Fruit fly (Drosophila melanogaster) whole organism, embryonic: ENCODE measurements around the gene nuf.

Experiments
- Asciz ChIP-seq: fragments of 200-800 bp; sonication (Bioruptor generic); optimal IDR thresholded peaks from 2 replicates; lab custom pipeline; 2017; ENCODE audit warnings: missing biosample characterization, mild to moderate bottlenecking, missing genetic modification characterization, missing genetic modification reagents
- CG10209 ChIP-seq: fragments of 200-800 bp; sonication (Bioruptor generic); optimal IDR thresholded peaks from 3 replicates; lab custom pipeline; 2017; ENCODE audit warnings: missing biosample characterization, mild to moderate bottlenecking, missing genetic modification characterization, missing genetic modification reagents
- CG10543 ChIP-seq: fragments of 200-800 bp; sonication (Bioruptor generic); optimal IDR thresholded peaks from 3 replicates; lab custom pipeline; 2017; ENCODE audit warnings: missing biosample characterization, mild to moderate bottlenecking, missing genetic modification characterization, moderate library complexity
- CG10979 ChIP-seq: fragments of 200-800 bp; sonication (Bioruptor generic); optimal IDR thresholded peaks from 2 replicates; lab custom pipeline; 2018; ENCODE audit warnings: missing biosample characterization, mild to moderate bottlenecking, missing genetic modification characterization, moderate library complexity
- CG12104 ChIP-seq: fragments of 200-800 bp; sonication (Bioruptor generic); optimal IDR thresholded peaks from 3 replicates; lab custom pipeline; 2016; ENCODE audit warnings: missing biosample characterization, missing genetic modification characterization
- CG12219 ChIP-seq: fragments of 200-800 bp; sonication (Bioruptor generic); optimal IDR thresholded peaks from 3 replicates; lab custom pipeline; 2018; ENCODE audit warnings: missing biosample characterization, mild to moderate bottlenecking, missing genetic modification characterization
- CG12391 ChIP-seq: fragments of 200-800 bp; sonication (Bioruptor generic); optimal IDR thresholded peaks from 3 replicates; lab custom pipeline; 2018; ENCODE audit warnings: missing biosample characterization, mild to moderate bottlenecking, missing genetic modification characterization, moderate library complexity
- CG13296 ChIP-seq: fragments of 200-800 bp; sonication (Bioruptor generic); optimal IDR thresholded peaks from 3 replicates; lab custom pipeline; 2018; ENCODE audit warnings: missing biosample characterization, mild to moderate bottlenecking, missing genetic modification characterization
- CG14014 ChIP-seq: fragments of 200-800 bp; sonication (Bioruptor generic); IDR thresholded peaks from 2 replicates; pipeline ENCODE4 v1.3.6; 2022; ENCODE audit warnings: missing biosample characterization, missing genetic modification characterization
- CG15073 ChIP-seq: fragments of 200-800 bp; sonication (Bioruptor generic); optimal IDR thresholded peaks from 2 replicates; lab custom pipeline; 2016; ENCODE audit warnings: missing biosample characterization, missing genetic modification characterization
- CG1602 ChIP-seq: fragments of 200-800 bp; sonication (Bioruptor generic); optimal IDR thresholded peaks from 3 replicates; lab custom pipeline; 2016; ENCODE audit warnings: missing biosample characterization, missing genetic modification characterization
- CG17328 ChIP-seq: fragments of 200-800 bp; sonication (Bioruptor generic); IDR thresholded peaks from 2 replicates; pipeline ENCODE4 v1.3.6; 2022; ENCODE audit warnings: missing biosample characterization, missing genetic modification characterization
- CG17568 ChIP-seq: fragments of 200-800 bp; sonication (Bioruptor generic); optimal IDR thresholded peaks from 2 replicates; lab custom pipeline; 2018; ENCODE audit warnings: missing biosample characterization, mild to moderate bottlenecking, missing genetic modification characterization, moderate library complexity
- CG2120 ChIP-seq: fragments of 200-800 bp; sonication (Bioruptor generic); optimal IDR thresholded peaks from 3 replicates; lab custom pipeline; 2016; ENCODE audit warnings: missing biosample characterization, missing genetic modification characterization
- CG3407 ChIP-seq: fragments of 200-800 bp; sonication (Bioruptor generic); optimal IDR thresholded peaks from 2 replicates; lab custom pipeline; 2018; ENCODE audit warnings: missing biosample characterization, mild to moderate bottlenecking, missing genetic modification characterization
- CG34376 ChIP-seq: fragments of 200-800 bp; sonication (Bioruptor generic); optimal IDR thresholded peaks from 2 replicates; lab custom pipeline; 2018; ENCODE audit warnings: missing biosample characterization, mild to moderate bottlenecking, missing genetic modification characterization
- CG4730 ChIP-seq: fragments of 200-800 bp; sonication (Bioruptor generic); IDR thresholded peaks from 2 replicates; pipeline ENCODE4 v1.3.6; 2022; ENCODE audit warnings: missing biosample characterization, missing genetic modification characterization
- CG7839 ChIP-seq: fragments of 200-800 bp; sonication (Bioruptor generic); optimal IDR thresholded peaks from 3 replicates; lab custom pipeline; 2018; ENCODE audit warnings: missing biosample characterization, mild to moderate bottlenecking, missing genetic modification characterization, moderate library complexity
- CG8388 ChIP-seq: fragments of 200-800 bp; sonication (Bioruptor generic); optimal IDR thresholded peaks from 2 replicates; lab custom pipeline; 2019; ENCODE audit warnings: missing biosample characterization, mild to moderate bottlenecking, missing genetic modification characterization, moderate library complexity
- CrebB ChIP-seq: fragments of 200-800 bp; sonication (Bioruptor generic); optimal IDR thresholded peaks from 3 replicates; lab custom pipeline; 2018; ENCODE audit warnings: missing biosample characterization, mild to moderate bottlenecking, missing genetic modification characterization
- Doc2 ChIP-seq: fragments of 200-800 bp; sonication (Bioruptor generic); IDR thresholded peaks from 2 replicates; pipeline ENCODE4 v1.3.6; 2022; ENCODE audit warnings: missing biosample characterization, missing genetic modification characterization
- Doc3 ChIP-seq: fragments of 200-800 bp; sonication (Bioruptor generic); IDR thresholded peaks from 3 replicates; pipeline ENCODE4 v1.3.6; 2022; ENCODE audit warnings: missing biosample characterization, missing genetic modification characterization; ENCODE audit not compliant: partially characterized antibody
- E2f1 ChIP-seq: fragments of 200-800 bp; sonication (Bioruptor generic); IDR thresholded peaks from 2 replicates; pipeline ENCODE4 v1.3.6; 2022; ENCODE audit warnings: missing biosample characterization, missing genetic modification characterization
- ERR ChIP-seq: fragments of 200-800 bp; sonication (Bioruptor generic); optimal IDR thresholded peaks from 2 replicates; lab custom pipeline; 2016; ENCODE audit warnings: missing biosample characterization, missing genetic modification characterization
- Ets65A ChIP-seq: fragments of 200-800 bp; sonication (Bioruptor generic); peaks from one replicate; lab custom pipeline; 2016; ENCODE audit warnings: missing biosample characterization, missing genetic modification characterization
- Hand ChIP-seq: fragments of 200-800 bp; sonication (Bioruptor generic); optimal IDR thresholded peaks from 2 replicates; lab custom pipeline; 2017; ENCODE audit warnings: mild to moderate bottlenecking, missing biosample characterization, missing genetic modification reagents, missing genetic modification characterization
- Hmx ChIP-seq: fragments of 200-800 bp; sonication (Bioruptor generic); optimal IDR thresholded peaks from 2 replicates; lab custom pipeline; 2016; ENCODE audit warnings: missing biosample characterization, missing genetic modification characterization
- Meics ChIP-seq: fragments of 200-800 bp; sonication (Bioruptor generic); optimal IDR thresholded peaks from 2 replicates; lab custom pipeline; 2017; ENCODE audit warnings: missing biosample characterization, mild to moderate bottlenecking, missing genetic modification characterization
- Nf-YA ChIP-seq: fragments of 200-800 bp; sonication (Bioruptor generic); IDR thresholded peaks from 2 replicates; pipeline ENCODE4 v1.3.6; 2022; ENCODE audit warnings: missing biosample characterization, missing genetic modification characterization
- Nf-YC ChIP-seq: fragments of 200-800 bp; optimal IDR thresholded peaks from 3 replicates; lab custom pipeline; 2019; ENCODE audit warnings: missing biosample characterization, mild to moderate bottlenecking, missing genetic modification characterization, moderate library complexity
- Ptx1 ChIP-seq: fragments of 200-800 bp; sonication (Bioruptor generic); IDR thresholded peaks from 2 replicates; pipeline ENCODE4 v1.3.6; 2022; ENCODE audit warnings: missing biosample characterization, missing genetic modification characterization
- Usf ChIP-seq: fragments of 200-800 bp; sonication (Bioruptor generic); optimal IDR thresholded peaks from 2 replicates; lab custom pipeline; 2017; ENCODE audit warnings: missing genotype, missing biosample characterization, missing genetic modification characterization
- abd-A ChIP-seq: fragments of 200-800 bp; sonication (Bioruptor generic); optimal IDR thresholded peaks from 3 replicates; lab custom pipeline; 2019; ENCODE audit warnings: missing biosample characterization, mild to moderate bottlenecking, missing genetic modification characterization, moderate library complexity
- bcd ChIP-seq: fragments of 200-800 bp; sonication (Bioruptor generic); optimal IDR thresholded peaks from 2 replicates; lab custom pipeline; 2017; ENCODE audit warnings: missing biosample characterization, mild to moderate bottlenecking, missing genetic modification characterization
- chinmo ChIP-seq: fragments of 200-800 bp; sonication (Bioruptor generic); IDR thresholded peaks from 4 replicates; pipeline ENCODE4 v1.3.6; 2022; ENCODE audit warnings: missing biosample characterization, missing genetic modification characterization; ENCODE audit not compliant: partially characterized antibody
- dm ChIP-seq: fragments of 200-800 bp; sonication (Bioruptor generic); optimal IDR thresholded peaks from 3 replicates; lab custom pipeline; 2016; ENCODE audit warnings: missing biosample characterization, missing genetic modification characterization
- esg ChIP-seq: fragments of 200-800 bp; sonication (Bioruptor generic); conservative IDR thresholded peaks from 2 replicates; pipeline ENCODE4 v1.3.6; 2022; ENCODE audit warnings: missing biosample characterization, missing genetic modification characterization
- eyg ChIP-seq: fragments of 200-800 bp; sonication (Bioruptor generic); optimal IDR thresholded peaks from 3 replicates; lab custom pipeline; 2016; ENCODE audit warnings: missing biosample characterization, missing genetic modification characterization
- gem ChIP-seq: fragments of 200-800 bp; sonication (Bioruptor generic); optimal IDR thresholded peaks from 2 replicates; lab custom pipeline; 2019; ENCODE audit warnings: missing biosample characterization, mild to moderate bottlenecking, missing genetic modification characterization, moderate library complexity
- gfzf ChIP-seq: fragments of 200-800 bp; sonication (Bioruptor generic); optimal IDR thresholded peaks from 2 replicates; lab custom pipeline; 2016; ENCODE audit warnings: missing biosample characterization, mild to moderate bottlenecking, missing genetic modification characterization, moderate library complexity
- grau ChIP-seq: fragments of 200-800 bp; optimal IDR thresholded peaks from 3 replicates; lab custom pipeline; 2019; ENCODE audit warnings: missing biosample characterization, mild to moderate bottlenecking, missing genetic modification characterization, moderate library complexity
- gsb ChIP-seq: fragments of 200-800 bp; sonication (Bioruptor generic); IDR thresholded peaks from 2 replicates; pipeline ENCODE4 v1.3.6; 2022; ENCODE audit warnings: missing biosample characterization, missing genetic modification characterization
- hb ChIP-seq: fragments of 200-800 bp; sonication (Bioruptor generic); IDR thresholded peaks from 3 replicates; pipeline ENCODE4 v1.3.6; 2022; ENCODE audit warnings: missing biosample characterization, missing genetic modification characterization; ENCODE audit not compliant: partially characterized antibody
- ken ChIP-seq: fragments of 200-800 bp; sonication (Bioruptor generic); IDR thresholded peaks from 3 replicates; pipeline ENCODE4 v1.3.6; 2022; ENCODE audit warnings: missing biosample characterization, missing genetic modification characterization
- lilli ChIP-seq: fragments of 200-800 bp; sonication (Bioruptor generic); optimal IDR thresholded peaks from 3 replicates; lab custom pipeline; 2016; ENCODE audit warnings: missing biosample characterization, missing genetic modification characterization
- mirr ChIP-seq: fragments of 200-800 bp; sonication (Bioruptor generic); optimal IDR thresholded peaks from 3 replicates; lab custom pipeline; 2018; ENCODE audit warnings: missing biosample characterization, mild to moderate bottlenecking, missing genetic modification characterization
- nmo ChIP-seq: fragments of 200-800 bp; sonication (Bioruptor generic); optimal IDR thresholded peaks from 2 replicates; lab custom pipeline; 2018; ENCODE audit warnings: missing biosample characterization, mild to moderate bottlenecking, missing genetic modification characterization, moderate library complexity
- psq ChIP-seq: fragments of 200-800 bp; sonication (Bioruptor generic); optimal IDR thresholded peaks from 2 replicates; lab custom pipeline; 2017; ENCODE audit warnings: missing biosample characterization, missing genetic modification characterization
- sc ChIP-seq, 3 experiments: fragments of >200 bp in 2 of 3; fragments of 200-800 bp in 1 of 3; sonication (Bioruptor generic) in 1 of 3; optimal IDR thresholded peaks; 2 replicates in 2 of 3; 3 replicates in 1 of 3; lab custom pipeline; 2017; ENCODE audit warnings: mild to moderate bottlenecking in 1 of 3, missing biosample characterization in 1 of 3, missing genetic modification characterization in 1 of 3, missing genetic modification reagents in 1 of 3
- sens-2 ChIP-seq: fragments of 200-800 bp; sonication (Bioruptor generic); IDR thresholded peaks from 2 replicates; pipeline ENCODE4 v1.3.6; 2022; ENCODE audit warnings: missing biosample characterization, missing genetic modification characterization
- sna ChIP-seq: fragments of 200-800 bp; sonication (Bioruptor generic); IDR thresholded peaks from 2 replicates; pipeline ENCODE4 v1.3.6; 2022; ENCODE audit warnings: missing biosample characterization, missing genetic modification characterization; ENCODE audit not compliant: partially characterized antibody

nuf gene

DNA sequence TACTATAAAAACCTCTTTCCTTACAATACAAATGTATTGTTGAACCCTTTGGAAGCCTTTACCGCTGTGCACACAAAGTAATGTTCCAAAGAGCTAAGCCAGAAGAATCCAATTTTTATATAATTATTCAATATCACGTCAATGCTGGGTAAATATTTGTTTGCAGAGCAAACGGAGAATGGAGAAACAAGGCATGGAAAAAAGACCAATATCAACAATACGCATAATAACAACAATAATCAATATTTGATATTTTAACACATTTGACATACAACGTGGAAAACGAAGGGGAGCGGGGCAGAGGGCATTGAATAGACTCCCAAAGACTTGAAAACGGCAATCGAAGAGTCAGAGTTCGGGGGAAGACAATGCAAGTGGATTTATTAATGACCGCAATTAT is 16.5 kb upstream of the nuf start (continued):
- no peak for TF ChIP-seq CG13296
- TF ChIP-seq abd-A = no peak
- no peak for TF ChIP-seq CG1602 (GFP tag; lab: Kevin White, UChicago)
- TF ChIP-seq Ets65A (GFP tag; lab: Kevin White, UChicago) = no peak
- peak; percentile 90 for TF ChIP-seq CG17568
- peak; percentile 5 for TF ChIP-seq nmo (GFP tag; lab: Kevin White, UChicago)
- peak; percentile 53 for TF ChIP-seq CG12391
- no peak for TF ChIP-seq Hmx
- peak; percentile 89 for TF ChIP-seq CG12219 (GFP tag; lab: Kevin White, UChicago)
- TF ChIP-seq mirr = peak; percentile 11
- TF ChIP-seq CrebB (tag; lab: Kevin White, UChicago) = peak; percentile 87
- TF ChIP-seq dm (GFP tag; lab: Kevin White, UChicago) = no peak
- TF ChIP-seq psq (GFP tag; lab: Kevin White, UChicago) = peak; percentile 37
- TF ChIP-seq ERR = no peak
- no peak for TF ChIP-seq esg (GFP tag; lab: Robert Waterston, UW)
- TF ChIP-seq Usf = no peak
- peak; percentile 67 for TF ChIP-seq CG10543 (GFP tag; lab: Kevin White, UChicago)
- no peak for TF ChIP-seq sna (GFP tag; lab: Robert Waterston, UW)
- peak; percentile 51 for TF ChIP-seq CG17328 (GFP tag; lab: Robert Waterston, UW)
- peak; percentile 59 for TF ChIP-seq CG12104 (GFP tag; lab: Kevin White, UChicago)
- no peak for TF ChIP-seq CG10979 (tag; lab: Kevin White, UChicago)
- TF ChIP-seq CG14014 (GFP tag; lab: Robert Waterston, UW) = peak; percentile 74; the same call in 1 of the 2 replicates
- peak; percentile 30 for TF ChIP-seq Nf-YC
- peak; percentile 52 for TF ChIP-seq bcd (GFP tag; lab: Kevin White, UChicago)
- TF ChIP-seq Doc2 (GFP tag; lab: Robert Waterston, UW) = no peak
- peak; percentile 63 for TF ChIP-seq CG7839 (tag; lab: Kevin White, UChicago)
- TF ChIP-seq CG8388 (GFP tag; lab: Kevin White, UChicago) = peak; percentile 16
- no peak for TF ChIP-seq E2f1 (GFP tag; lab: Robert Waterston, UW)
- TF ChIP-seq CG10209 (GFP tag; lab: Kevin White, UChicago) = peak; percentile 74
- TF ChIP-seq gsb (GFP tag; lab: Robert Waterston, UW) = no peak
- TF ChIP-seq ken (GFP tag; lab: Robert Waterston, UW) = no peak
- peak; percentile 77 for TF ChIP-seq CG3407 (GFP tag; lab: Kevin White, UChicago)
- no peak for TF ChIP-seq sens-2
- TF ChIP-seq gfzf (GFP tag; lab: Kevin White, UChicago) = no peak
- TF ChIP-seq Nf-YA (GFP tag; lab: Robert Waterston, UW) = no peak
- TF ChIP-seq CG2120 = peak; percentile 52
- TF ChIP-seq CG34376 (GFP tag; lab: Kevin White, UChicago) = peak; percentile 55
- no peak for TF ChIP-seq chinmo (GFP tag; lab: Robert Waterston, UW)
- peak; percentile 82 for TF ChIP-seq grau (tag; lab: Kevin White, UChicago)
- peak; percentile 71 for TF ChIP-seq gem
- TF ChIP-seq CG4730 (GFP tag; lab: Robert Waterston, UW) = no peak
- TF ChIP-seq CG15073 (GFP tag; lab: Kevin White, UChicago) = no peak
- TF ChIP-seq Doc3 (GFP tag; lab: Robert Waterston, UW) = no peak
- no peak for TF ChIP-seq sc (optimal IDR thresholded peaks at IDR 0.05; lab: Kevin White, UChicago)
- peak; percentile 37 for TF ChIP-seq sc (GFP tag; optimal IDR thresholded peaks at IDR 0.05; lab: Kevin White, UChicago)
- TF ChIP-seq Ptx1 (GFP tag; lab: Robert Waterston, UW) = no peak
- TF ChIP-seq Asciz (GFP tag; lab: Kevin White, UChicago) = peak; percentile 87
- no peak for TF ChIP-seq lilli
- no peak for TF ChIP-seq hb (GFP tag; lab: Robert Waterston, UW)
- no peak for TF ChIP-seq eyg (GFP tag; lab: Kevin White, UChicago)
- TF ChIP-seq Hand = peak; percentile 48
- peak; percentile 63 for TF ChIP-seq Meics (GFP tag; lab: Kevin White, UChicago)
